Worm (Caenorhabditis elegans): Measurements from ENCODE around the gene R08A2.7.
A peak's percentile ranks its signal among the peaks of the same experiment; 100 is the strongest.

ce11 chrV:14689060-14689750 lies 33.9 kb upstream of the R08A2.7 start, which contains the start of gene gasr-8:
- TF ChIP-seq ama-1 (optimal IDR thresholded peaks at IDR 0.05) (no peak), hlh-30 (tag; optimal IDR thresholded peaks at IDR 0.05; ENCODE audit: insufficient read depth) (no peak), elt-2 (tag; optimal IDR thresholded peaks at IDR 0.05) (peak; percentile 57), sdc-2 (tag; optimal IDR thresholded peaks at IDR 0.05) (no peak), fkh-10 (GFP tag; optimal IDR thresholded peaks at IDR 0.05) (no peak), F13H6.1 (tag; optimal IDR thresholded peaks at IDR 0.05) (no peak), mec-3 (tag; optimal IDR thresholded peaks at IDR 0.05; ENCODE audit: borderline replicate concordance) (no peak), hlh-15 (tag; optimal IDR thresholded peaks at IDR 0.05) (peak; percentile 36), nfya-1 (tag; optimal IDR thresholded peaks at IDR 0.05) (peak; percentile 4)
